Worm (Caenorhabditis elegans): ENCODE results near the gene C15H9.5.

- TF ChIP-seq him-1 (tag; optimal IDR thresholded peaks at IDR 0.05) (no peak), dao-5 (tag; optimal IDR thresholded peaks at IDR 0.05) (no peak)
These were observed 33.8 kb upstream of the C15H9.5 start for ce11 chrX:6059163-6059782.

All from whole organism, L4/young adult.